Worm (Caenorhabditis elegans): ENCODE measurements around the gene C45B2.1.

The C45B2.1 gene

DNA sequence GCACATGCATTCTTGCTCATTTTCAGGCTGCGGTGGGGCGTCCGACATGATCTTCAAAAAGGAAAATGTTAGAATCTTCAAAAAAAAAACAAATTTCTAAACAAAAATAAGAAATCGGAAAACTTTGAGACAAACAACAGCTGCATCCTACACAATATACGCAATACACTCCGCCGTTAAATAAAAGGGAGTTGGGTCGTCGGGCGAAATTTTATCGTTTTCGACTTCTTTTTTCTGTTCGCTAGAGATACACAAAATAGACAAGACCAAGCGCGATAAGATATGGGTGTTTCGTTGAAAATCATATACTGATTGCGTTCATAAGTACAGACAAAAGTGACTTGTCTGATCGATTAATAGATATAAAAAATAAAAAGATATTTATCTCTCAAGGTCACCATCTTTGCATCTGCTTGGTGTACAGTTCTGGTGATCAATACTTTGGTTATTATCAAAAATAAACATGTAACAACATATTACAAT is 23.4 kb downstream of the C45B2.1 start, which contains the start of gene kynu-1 (continued):
- TF ChIP-seq nhr-10 (tag; optimal IDR thresholded peaks at IDR 0.05), result no peak
- TF ChIP-seq mdl-1 (tag; optimal IDR thresholded peaks at IDR 0.05), result no peak
- TF ChIP-seq ztf-4 (tag; optimal IDR thresholded peaks at IDR 0.05), result no peak
- no peak for TF ChIP-seq unc-62 (GFP tag; optimal IDR thresholded peaks at IDR 0.05)
- TF ChIP-seq crh-2 (tag; optimal IDR thresholded peaks at IDR 0.05), result no peak
- TF ChIP-seq ztf-11 (tag; optimal IDR thresholded peaks at IDR 0.05), result no peak
- TF ChIP-seq gmeb-1 (tag; optimal IDR thresholded peaks at IDR 0.05), result peak; percentile 0
- TF ChIP-seq ZK546.5 (tag; optimal IDR thresholded peaks at IDR 0.05), result no peak
- peak; percentile 56 for TF ChIP-seq sma-9 (GFP tag; optimal IDR thresholded peaks at IDR 0.05)
- no peak for TF ChIP-seq sma-9 (tag; optimal IDR thresholded peaks at IDR 0.05)
- peak; percentile 27 for TF ChIP-seq nhr-21 (tag; optimal IDR thresholded peaks at IDR 0.05)
- TF ChIP-seq Y55F3AM.14 (GFP tag; optimal IDR thresholded peaks at IDR 0.05), result no peak
- TF ChIP-seq nhr-129 (tag; optimal IDR thresholded peaks at IDR 0.05), result no peak
- TF ChIP-seq nhr-25 (tag; optimal IDR thresholded peaks at IDR 0.05), result peak; percentile 31
- no peak for TF ChIP-seq nhr-6 (tag; optimal IDR thresholded peaks at IDR 0.05)
- no peak for TF ChIP-seq elt-3 (tag; optimal IDR thresholded peaks at IDR 0.05)

DNA sequence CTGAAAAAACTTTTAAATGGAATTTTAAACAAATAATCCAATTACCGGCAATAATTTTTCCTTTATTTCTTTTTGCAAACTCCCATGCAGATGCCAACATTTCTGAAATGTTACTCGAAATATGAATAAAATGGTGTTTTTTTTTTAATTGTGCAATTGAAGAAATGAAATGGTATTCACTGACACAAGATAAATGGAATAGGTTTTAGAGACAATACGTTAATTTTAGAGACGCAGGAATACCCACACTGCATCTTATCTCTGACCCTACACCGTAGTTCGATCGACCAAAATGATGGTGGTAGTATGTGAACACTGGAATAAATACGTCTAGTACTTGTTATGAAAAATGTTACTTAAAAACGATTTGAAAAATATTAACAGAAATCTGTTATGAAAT is 26.9 kb downstream of the C45B2.1 start, which contains the start of gene prx-3:
Gene prx-3, minus strand, starts transcription at position 101 of the 400 bp plus-strand sequence.
- TF ChIP-seq skn-1 (tag; optimal IDR thresholded peaks at IDR 0.05) (no peak), egl-27 (tag; optimal IDR thresholded peaks at IDR 0.05) (no peak), lsy-2 (tag; optimal IDR thresholded peaks at IDR 0.05) (no peak), alr-1 (tag; optimal IDR thresholded peaks at IDR 0.05) (no peak), nhr-237 (tag; optimal IDR thresholded peaks at IDR 0.05) (no peak), crh-2 (tag; optimal IDR thresholded peaks at IDR 0.05) (no peak), nhr-12 (tag; optimal IDR thresholded peaks at IDR 0.05) (no peak), sma-9 (GFP tag; optimal IDR thresholded peaks at IDR 0.05) (no peak), sma-9 (tag; optimal IDR thresholded peaks at IDR 0.05) (no peak)

DNA sequence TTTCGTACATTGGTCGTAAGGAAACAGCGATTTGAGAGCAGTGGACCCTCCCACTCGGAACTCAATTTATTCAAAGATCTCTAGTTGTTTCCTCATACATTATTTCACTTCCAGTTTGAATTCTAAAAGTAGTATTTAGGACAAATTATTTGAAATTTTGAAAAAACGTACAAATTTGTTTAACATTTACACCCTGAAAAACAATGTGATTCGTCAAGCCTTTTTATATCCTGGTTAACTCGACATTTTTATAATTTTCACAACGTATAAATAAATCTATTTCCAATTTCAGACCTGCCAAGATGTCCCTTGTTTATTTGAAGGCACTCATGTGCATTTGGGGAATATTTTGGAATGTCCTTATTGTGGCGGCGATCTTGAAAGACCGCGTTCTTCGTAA is 29.6 kb downstream of the C45B2.1 start, which contains the start of gene C15H9.3:
Gene C15H9.3, plus strand, starts transcription at position 301 of the 400 bp plus-strand sequence.
- TF ChIP-seq nhr-6 (tag; optimal IDR thresholded peaks at IDR 0.05) (no peak), sem-4 (tag; optimal IDR thresholded peaks at IDR 0.05) (no peak), nhr-23 (tag; optimal IDR thresholded peaks at IDR 0.05) (no peak), alr-1 (tag; optimal IDR thresholded peaks at IDR 0.05) (no peak), skn-1 (tag; optimal IDR thresholded peaks at IDR 0.05) (no peak)

DNA sequence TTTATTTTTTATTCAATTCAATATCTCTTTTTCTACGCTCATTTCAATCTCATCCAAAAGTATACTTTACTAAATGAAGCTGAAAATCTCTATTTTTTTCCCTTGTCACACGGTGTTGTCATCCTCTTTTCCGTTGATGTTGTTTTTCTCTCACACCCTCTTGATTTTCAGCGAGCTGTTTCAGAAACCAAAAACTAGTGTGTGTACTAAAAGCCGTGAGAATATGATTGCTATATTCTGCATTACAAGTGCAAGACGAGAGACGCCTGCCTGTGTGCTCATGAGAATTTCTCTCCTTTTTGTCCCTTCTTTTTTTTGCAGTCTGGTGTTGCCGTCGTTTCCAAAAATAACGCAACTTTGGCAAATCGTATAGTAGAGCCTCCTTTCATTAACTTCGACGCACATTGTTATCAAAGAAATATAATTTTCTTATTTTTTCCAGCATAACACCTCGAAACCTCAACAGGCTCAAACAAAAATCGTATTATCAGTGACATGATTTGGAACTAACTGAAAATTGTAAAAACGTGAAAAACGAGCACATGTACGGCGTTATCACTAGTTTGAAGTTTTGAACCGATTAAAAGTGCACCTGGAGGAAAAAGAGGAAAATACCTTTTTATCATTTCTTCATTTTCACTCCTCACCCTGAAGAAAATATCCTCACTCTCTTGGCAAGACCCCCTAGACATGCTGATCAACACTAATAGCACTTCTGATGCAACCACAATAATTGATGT is 32.3 kb downstream of the C45B2.1 start, which contains the start of gene C15H9.2:
Gene C15H9.2, plus strand, starts transcription at position 441 of the 740 bp plus-strand sequence.
- no peak for TF ChIP-seq F13H6.1 (tag; optimal IDR thresholded peaks at IDR 0.05)
- TF ChIP-seq unc-39 (tag; optimal IDR thresholded peaks at IDR 0.05), result no peak
- TF ChIP-seq elt-3 (tag; optimal IDR thresholded peaks at IDR 0.05), result no peak
- no peak for TF ChIP-seq ZK546.5 (tag; optimal IDR thresholded peaks at IDR 0.05)
- no peak for TF ChIP-seq mdl-1 (tag; optimal IDR thresholded peaks at IDR 0.05)
- peak; percentile 64 for TF ChIP-seq fos-1 (tag; optimal IDR thresholded peaks at IDR 0.05)
- no peak for TF ChIP-seq alr-1 (tag; optimal IDR thresholded peaks at IDR 0.05)
- peak; percentile 50 for TF ChIP-seq unc-55 (GFP tag; optimal IDR thresholded peaks at IDR 0.05)
- TF ChIP-seq sma-9 (GFP tag; optimal IDR thresholded peaks at IDR 0.05), result peak; percentile 42
- no peak for TF ChIP-seq sma-9 (tag; optimal IDR thresholded peaks at IDR 0.05)
- no peak for TF ChIP-seq nhr-23 (tag; optimal IDR thresholded peaks at IDR 0.05)

DNA sequence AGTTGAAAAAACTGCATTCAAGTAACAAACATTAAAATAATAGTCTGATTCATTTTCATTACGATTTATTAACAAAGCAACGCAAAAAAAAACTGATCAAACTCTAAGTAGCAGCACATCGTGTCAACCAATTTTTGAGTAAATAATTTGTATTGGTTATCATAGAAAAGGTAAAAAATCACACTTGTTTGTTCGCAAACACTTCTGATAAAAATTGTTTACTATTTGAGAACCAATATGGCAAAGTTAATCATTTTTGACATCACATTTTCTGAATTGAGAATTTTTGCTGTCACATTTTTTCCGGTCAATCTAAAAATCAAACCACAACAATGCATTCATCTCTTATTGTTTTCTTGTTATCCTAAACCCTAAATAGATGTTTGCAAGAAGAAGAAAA is 35.4 kb downstream of the C45B2.1 start:
- no peak for TF ChIP-seq gmeb-1 (tag; optimal IDR thresholded peaks at IDR 0.05)
- no peak for TF ChIP-seq ztf-11 (tag; optimal IDR thresholded peaks at IDR 0.05)

DNA sequence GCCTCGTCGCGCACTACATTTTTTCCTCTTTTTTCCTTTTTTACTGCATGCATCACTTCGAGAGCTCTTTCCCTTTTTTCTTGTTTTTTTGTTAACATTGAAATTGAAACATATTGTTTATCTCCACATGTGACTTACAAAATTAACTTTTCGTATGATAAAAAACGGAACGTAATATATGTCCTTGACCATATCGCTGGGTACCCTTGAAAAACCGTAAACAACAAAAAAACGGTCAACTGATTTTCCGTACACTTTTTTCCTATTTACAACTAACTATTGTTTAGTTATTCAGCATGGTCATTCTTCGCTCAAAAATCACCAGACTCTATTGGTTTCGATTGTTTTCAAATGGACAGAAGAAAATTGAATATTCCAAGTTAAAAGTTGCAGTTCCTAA is 36.1 kb downstream of the C45B2.1 start, which contains the start of gene nnt-1:
Gene nnt-1, plus strand, starts transcription at position 286 of the 400 bp plus-strand sequence.
- TF ChIP-seq nhr-11 (tag; optimal IDR thresholded peaks at IDR 0.05), result no peak
- peak; percentile 12 for TF ChIP-seq sma-9 (GFP tag; optimal IDR thresholded peaks at IDR 0.05)
- no peak for TF ChIP-seq sma-9 (tag; optimal IDR thresholded peaks at IDR 0.05)
- no peak for TF ChIP-seq elt-1 (tag; optimal IDR thresholded peaks at IDR 0.05)
- TF ChIP-seq lsy-2 (tag; optimal IDR thresholded peaks at IDR 0.05), result no peak
- no peak for TF ChIP-seq nhr-12 (tag; optimal IDR thresholded peaks at IDR 0.05)
- TF ChIP-seq ceh-16 (tag; optimal IDR thresholded peaks at IDR 0.05), result no peak
- no peak for TF ChIP-seq sma-3 (GFP tag; optimal IDR thresholded peaks at IDR 0.05)
- no peak for TF ChIP-seq ztf-1 (GFP tag; conservative IDR thresholded peaks at IDR 0.05)
- TF ChIP-seq nhr-129 (tag; optimal IDR thresholded peaks at IDR 0.05), result peak; percentile 7
- TF ChIP-seq dmd-4 (tag; optimal IDR thresholded peaks at IDR 0.05), result no peak
- TF ChIP-seq Y55F3AM.14 (GFP tag; optimal IDR thresholded peaks at IDR 0.05), result no peak
- TF ChIP-seq mbf-1 (tag; optimal IDR thresholded peaks at IDR 0.05), result no peak
- no peak for TF ChIP-seq ztf-4 (tag; optimal IDR thresholded peaks at IDR 0.05)
- no peak for TF ChIP-seq snpc-4 (tag; optimal IDR thresholded peaks at IDR 0.05)
- TF ChIP-seq lin-11 (tag; optimal IDR thresholded peaks at IDR 0.05), result no peak
- peak; percentile 42 for TF ChIP-seq C34F6.9 (tag; optimal IDR thresholded peaks at IDR 0.05)
- TF ChIP-seq unc-55 (GFP tag; optimal IDR thresholded peaks at IDR 0.05), result no peak
- no peak for TF ChIP-seq F13H6.1 (tag; optimal IDR thresholded peaks at IDR 0.05)
- TF ChIP-seq skn-1 (tag; optimal IDR thresholded peaks at IDR 0.05), result no peak
- TF ChIP-seq lin-39 (tag; optimal IDR thresholded peaks at IDR 0.05), result no peak
- TF ChIP-seq ZK546.5 (tag; optimal IDR thresholded peaks at IDR 0.05), result no peak
- no peak for TF ChIP-seq elt-3 (tag; optimal IDR thresholded peaks at IDR 0.05)
- TF ChIP-seq fos-1 (tag; optimal IDR thresholded peaks at IDR 0.05), result no peak
